Fruit fly (Drosophila melanogaster) whole organism, embryonic: ENCODE results near the gene Dmtn.
A peak's percentile ranks its signal among the peaks of the same experiment; 100 is the strongest.

Experiments
- Atf3 ChIP-seq: fragments of 200-800 bp; sonication (Bioruptor generic); optimal IDR thresholded peaks from 3 replicates; lab custom pipeline; 2016; ENCODE audit warnings: missing biosample characterization, missing genetic modification characterization
- Bteb2 ChIP-seq: fragments of 200-800 bp; sonication (Bioruptor generic); optimal IDR thresholded peaks from 2 replicates; lab custom pipeline; 2016; ENCODE audit warnings: missing biosample characterization, missing genetic modification characterization
- CG10267 ChIP-seq: fragments of 200-800 bp; sonication (Bioruptor generic); optimal IDR thresholded peaks from 2 replicates; lab custom pipeline; 2018; ENCODE audit warnings: missing biosample characterization, mild to moderate bottlenecking, missing genetic modification characterization, moderate library complexity
- CG10543 ChIP-seq: fragments of 200-800 bp; sonication (Bioruptor generic); optimal IDR thresholded peaks from 3 replicates; lab custom pipeline; 2017; ENCODE audit warnings: missing biosample characterization, mild to moderate bottlenecking, missing genetic modification characterization, moderate library complexity
- CG10565 ChIP-seq: fragments of 200-800 bp; sonication (Bioruptor generic); optimal IDR thresholded peaks from 3 replicates; lab custom pipeline; 2016; ENCODE audit warnings: missing biosample characterization, mild to moderate bottlenecking, missing genetic modification characterization
- CG11560 ChIP-seq: fragments of 200-800 bp; sonication (Bioruptor generic); IDR thresholded peaks from 3 replicates; pipeline ENCODE4 v1.3.6; 2022; ENCODE audit warnings: missing biosample characterization, missing genetic modification characterization
- CG11723 ChIP-seq: fragments of 200-800 bp; sonication (Bioruptor generic); optimal IDR thresholded peaks from 2 replicates; lab custom pipeline; 2017; ENCODE audit warnings: missing biosample characterization, mild to moderate bottlenecking, missing genetic modification characterization
- CG12104 ChIP-seq: fragments of 200-800 bp; sonication (Bioruptor generic); optimal IDR thresholded peaks from 3 replicates; lab custom pipeline; 2016; ENCODE audit warnings: missing biosample characterization, missing genetic modification characterization
- CG1233 ChIP-seq: fragments of 200-800 bp; sonication (Bioruptor generic); optimal IDR thresholded peaks from 4 replicates; lab custom pipeline; 2018; ENCODE audit warnings: missing biosample characterization, mild to moderate bottlenecking, missing genetic modification characterization
- CG1792 ChIP-seq: fragments of 200-800 bp; sonication (Bioruptor generic); optimal IDR thresholded peaks from 2 replicates; lab custom pipeline; 2016; ENCODE audit warnings: missing biosample characterization, missing genetic modification characterization
- CG2120 ChIP-seq: fragments of 200-800 bp; sonication (Bioruptor generic); optimal IDR thresholded peaks from 3 replicates; lab custom pipeline; 2016; ENCODE audit warnings: missing biosample characterization, missing genetic modification characterization
- CG8478 ChIP-seq: fragments of >200 bp; optimal IDR thresholded peaks from 2 replicates; lab custom pipeline; 2018
- CG9932 ChIP-seq: fragments of 200-800 bp; sonication (Bioruptor generic); IDR thresholded peaks from 2 replicates; pipeline ENCODE4 v1.3.6; 2022; ENCODE audit warnings: missing biosample characterization, missing genetic modification characterization
- CTCF ChIP-seq: fragments of 200-800 bp; sonication (Bioruptor generic); optimal IDR thresholded peaks from 2 replicates; lab custom pipeline; 2017; ENCODE audit warnings: missing biosample characterization, mild to moderate bottlenecking, missing genetic modification characterization, moderate library complexity
- D ChIP-seq, 2 experiments: fragments of 200-800 bp in 1 of 2; fragments of >200 bp in 1 of 2; sonication (Bioruptor generic) in 1 of 2; optimal IDR thresholded peaks; 2 replicates in 1 of 2; 3 replicates in 1 of 2; lab custom pipeline; 2017; ENCODE audit warnings: mild to moderate bottlenecking in 1 of 2, missing biosample characterization in 1 of 2, missing genetic modification characterization in 1 of 2, missing genetic modification reagents in 1 of 2
- D19B ChIP-seq: fragments of 200-800 bp; sonication (Bioruptor generic); optimal IDR thresholded peaks from 2 replicates; lab custom pipeline; 2017; ENCODE audit warnings: missing biosample characterization, mild to moderate bottlenecking, missing genetic modification characterization
- Dek ChIP-seq: fragments of 200-800 bp; sonication (Bioruptor generic); optimal IDR thresholded peaks from 3 replicates; lab custom pipeline; 2019; ENCODE audit warnings: missing biosample characterization, mild to moderate bottlenecking, missing genetic modification characterization, moderate library complexity
- H15 ChIP-seq: fragments of 200-800 bp; sonication (Bioruptor generic); IDR thresholded peaks from 3 replicates; pipeline ENCODE4 v1.3.6; 2022; ENCODE audit warnings: missing biosample characterization, missing genetic modification characterization
- H2.0 ChIP-seq: fragments of 200-800 bp; sonication (Bioruptor generic); IDR thresholded peaks from 2 replicates; pipeline ENCODE4 v1.3.6; 2022; ENCODE audit warnings: missing biosample characterization, missing genetic modification characterization
- Hand ChIP-seq: fragments of 200-800 bp; sonication (Bioruptor generic); optimal IDR thresholded peaks from 2 replicates; lab custom pipeline; 2017; ENCODE audit warnings: mild to moderate bottlenecking, missing biosample characterization, missing genetic modification reagents, missing genetic modification characterization
- Hr39 ChIP-seq: fragments of >200 bp; optimal IDR thresholded peaks from 2 replicates; lab custom pipeline; 2017
- Med ChIP-seq: fragments of 200-800 bp; sonication (Bioruptor generic); peaks from one replicate; lab custom pipeline; 2016; ENCODE audit warnings: missing biosample characterization, missing genetic modification characterization, mild to moderate bottlenecking, inconsistent platforms, moderate library complexity
- Mrtf ChIP-seq: fragments of 200-800 bp; sonication (Bioruptor generic); IDR thresholded peaks from 3 replicates; pipeline ENCODE4 v1.3.6; 2022; ENCODE audit warnings: missing biosample characterization, missing genetic modification characterization
- NC2β ChIP-seq: fragments of 200-800 bp; sonication (Bioruptor generic); optimal IDR thresholded peaks from 2 replicates; lab custom pipeline; 2016; ENCODE audit warnings: missing biosample characterization, missing genetic modification characterization
- Oli ChIP-seq: fragments of 200-800 bp; sonication (Bioruptor generic); optimal IDR thresholded peaks from 2 replicates; lab custom pipeline; 2018; ENCODE audit warnings: missing biosample characterization, mild to moderate bottlenecking, missing genetic modification characterization, moderate library complexity
- Rx ChIP-seq: fragments of 200-800 bp; sonication (Bioruptor generic); IDR thresholded peaks from 2 replicates; pipeline ENCODE4 v1.3.6; 2022; ENCODE audit warnings: missing biosample characterization, missing genetic modification characterization
- Taf1 ChIP-seq: fragments of 200-800 bp; sonication (Bioruptor generic); IDR thresholded peaks from 2 replicates; pipeline ENCODE4 v1.3.6; 2022; ENCODE audit warnings: missing biosample characterization, missing genetic modification characterization
- Trl ChIP-seq, 3 experiments: fragments of >200 bp in 2 of 3; fragments of 200-800 bp in 1 of 3; sonication (Bioruptor generic) in 1 of 3; optimal IDR thresholded peaks; 2 replicates in 1 of 3; 3 replicates in 2 of 3; lab custom pipeline; 2016 to 2017; ENCODE audit warnings: missing biosample characterization in 1 of 3, missing genetic modification characterization in 1 of 3
- br ChIP-seq: fragments of >200 bp; optimal IDR thresholded peaks from 2 replicates; lab custom pipeline; 2017
- dan ChIP-seq: fragments of 200-800 bp; sonication (Bioruptor generic); IDR thresholded peaks from 2 replicates; pipeline ENCODE4 v1.3.6; 2022; ENCODE audit warnings: missing biosample characterization, missing genetic modification characterization
- dysf ChIP-seq: fragments of 200-800 bp; sonication (Bioruptor generic); IDR thresholded peaks from 3 replicates; pipeline ENCODE4 v1.3.6; 2022; ENCODE audit warnings: missing biosample characterization, missing genetic modification characterization
- esg ChIP-seq: fragments of 200-800 bp; sonication (Bioruptor generic); conservative IDR thresholded peaks from 2 replicates; pipeline ENCODE4 v1.3.6; 2022; ENCODE audit warnings: missing biosample characterization, missing genetic modification characterization
- gem ChIP-seq: fragments of 200-800 bp; sonication (Bioruptor generic); optimal IDR thresholded peaks from 2 replicates; lab custom pipeline; 2019; ENCODE audit warnings: missing biosample characterization, mild to moderate bottlenecking, missing genetic modification characterization, moderate library complexity
- hb ChIP-seq: fragments of 200-800 bp; sonication (Bioruptor generic); IDR thresholded peaks from 3 replicates; pipeline ENCODE4 v1.3.6; 2022; ENCODE audit warnings: missing biosample characterization, missing genetic modification characterization; ENCODE audit not compliant: partially characterized antibody
- insv ChIP-seq, 2 experiments: fragments of 200-800 bp; sonication (Bioruptor generic); optimal IDR thresholded peaks; 3 replicates each; lab custom pipeline; 2016 to 2018; ENCODE audit warnings: missing biosample characterization in 2 of 2, missing genetic modification characterization in 2 of 2
- inv ChIP-seq: fragments of 200-800 bp; sonication (Bioruptor generic); IDR thresholded peaks from 2 replicates; pipeline ENCODE4 v1.3.6; 2022; ENCODE audit warnings: missing biosample characterization, missing genetic modification characterization; ENCODE audit not compliant: partially characterized antibody
- kah ChIP-seq: fragments of 200-800 bp; sonication (Bioruptor generic); optimal IDR thresholded peaks from 2 replicates; lab custom pipeline; 2018; ENCODE audit warnings: missing biosample characterization, mild to moderate bottlenecking, missing genetic modification characterization
- ken ChIP-seq: fragments of 200-800 bp; sonication (Bioruptor generic); IDR thresholded peaks from 3 replicates; pipeline ENCODE4 v1.3.6; 2022; ENCODE audit warnings: missing biosample characterization, missing genetic modification characterization
- luna ChIP-seq: fragments of 200-800 bp; sonication (Bioruptor generic); optimal IDR thresholded peaks from 2 replicates; lab custom pipeline; 2016; ENCODE audit warnings: missing biosample characterization, missing genetic modification characterization
- oc ChIP-seq: fragments of 200-800 bp; sonication (Bioruptor generic); optimal IDR thresholded peaks from 2 replicates; lab custom pipeline; 2018; ENCODE audit warnings: missing biosample characterization, mild to moderate bottlenecking, missing genetic modification characterization, moderate library complexity
- pb ChIP-seq: fragments of 200-800 bp; sonication (Bioruptor generic); optimal IDR thresholded peaks from 3 replicates; lab custom pipeline; 2016; ENCODE audit warnings: missing biosample characterization, missing genetic modification characterization
- pfk ChIP-seq: fragments of 200-800 bp; sonication (Bioruptor generic); optimal IDR thresholded peaks from 2 replicates; lab custom pipeline; 2018; ENCODE audit warnings: missing biosample characterization, mild to moderate bottlenecking, missing genetic modification characterization, moderate library complexity
- pnt ChIP-seq: fragments of 200-800 bp; sonication (Bioruptor generic); optimal IDR thresholded peaks from 3 replicates; lab custom pipeline; 2016; ENCODE audit warnings: missing biosample characterization, missing genetic modification characterization
- ranshi ChIP-seq: fragments of 200-800 bp; sonication (Bioruptor generic); IDR thresholded peaks from 2 replicates; pipeline ENCODE4 v1.3.6; 2022; ENCODE audit warnings: missing biosample characterization, missing genetic modification characterization
- schlank ChIP-seq: fragments of 200-800 bp; sonication (Bioruptor generic); optimal IDR thresholded peaks from 2 replicates; lab custom pipeline; 2018; ENCODE audit warnings: missing biosample characterization, mild to moderate bottlenecking, missing genetic modification characterization
- sna ChIP-seq: fragments of 200-800 bp; sonication (Bioruptor generic); IDR thresholded peaks from 2 replicates; pipeline ENCODE4 v1.3.6; 2022; ENCODE audit warnings: missing biosample characterization, missing genetic modification characterization; ENCODE audit not compliant: partially characterized antibody
- so ChIP-seq: fragments of 200-800 bp; sonication (Bioruptor generic); IDR thresholded peaks from 3 replicates; pipeline ENCODE4 v1.3.6; 2022; ENCODE audit warnings: missing biosample characterization, missing genetic modification characterization
- vnd ChIP-seq: fragments of 200-800 bp; sonication (Bioruptor generic); IDR thresholded peaks from 3 replicates; pipeline ENCODE4 v1.3.6; 2022; ENCODE audit warnings: missing biosample characterization, missing genetic modification characterization; ENCODE audit not compliant: partially characterized antibody
- vvl ChIP-seq: fragments of 200-800 bp; sonication (Bioruptor generic); IDR thresholded peaks from 2 replicates; pipeline ENCODE4 v1.3.6; 2022; ENCODE audit warnings: missing biosample characterization, missing genetic modification characterization

Dmtn gene

dm6 chr3R:6410412-6411225 lies 4.9 kb upstream of the Dmtn start (continued):
- peak; percentile 36 for TF ChIP-seq oc (tag; lab: Kevin White, UChicago)
- TF ChIP-seq CG2120 (GFP tag; lab: Kevin White, UChicago) = peak; percentile 92
- no peak for TF ChIP-seq D (optimal IDR thresholded peaks at IDR 0.05; lab: Kevin White, UChicago)
- TF ChIP-seq D (GFP tag; optimal IDR thresholded peaks at IDR 0.05; lab: Kevin White, UChicago) = peak; percentile 86
- TF ChIP-seq br (lab: Kevin White, UChicago) = no peak
- TF ChIP-seq CG10565 (GFP tag; lab: Kevin White, UChicago) = peak; percentile 10
- TF ChIP-seq luna = no peak
- TF ChIP-seq Atf3 (GFP tag; lab: Kevin White, UChicago) = peak; percentile 53
- TF ChIP-seq sna = no peak
- TF ChIP-seq esg (GFP tag; lab: Robert Waterston, UW) = peak; percentile 64
- TF ChIP-seq CG9932 (GFP tag; lab: Robert Waterston, UW) = peak; percentile 70
- TF ChIP-seq Hand (GFP tag; lab: Kevin White, UChicago) = peak; percentile 88
- TF ChIP-seq pfk (GFP tag; lab: Kevin White, UChicago) = peak; percentile 24
- TF ChIP-seq NC2β (GFP tag; lab: Kevin White, UChicago) = peak; percentile 65
- peak; percentile 90 for TF ChIP-seq Med (GFP tag; lab: Kevin White, UChicago)
- peak; percentile 83 for TF ChIP-seq dysf (GFP tag; lab: Robert Waterston, UW)
- peak; percentile 74 for TF ChIP-seq pnt (GFP tag; lab: Kevin White, UChicago)
- TF ChIP-seq Bteb2 (GFP tag; lab: Kevin White, UChicago) = peak; percentile 73
- TF ChIP-seq Hr39 = no peak
- no peak for TF ChIP-seq vnd (GFP tag; lab: Robert Waterston, UW)
- peak; percentile 67 for TF ChIP-seq CG1792 (GFP tag; lab: Kevin White, UChicago)
- peak; percentile 40; the same call in 1 of the 2 replicates for TF ChIP-seq Rx
- TF ChIP-seq D19B (GFP tag; lab: Kevin White, UChicago) = peak; percentile 80
- TF ChIP-seq schlank (tag; lab: Kevin White, UChicago) = peak; percentile 65
- peak; percentile 88 for TF ChIP-seq CG1233 (GFP tag; lab: Kevin White, UChicago)
- TF ChIP-seq inv = no peak
- TF ChIP-seq dan = no peak
- TF ChIP-seq kah (GFP tag; lab: Kevin White, UChicago) = peak; percentile 61
- peak; percentile 92 for TF ChIP-seq CG12104 (GFP tag; lab: Kevin White, UChicago)
- TF ChIP-seq Oli (tag; lab: Kevin White, UChicago) = peak; percentile 95
- peak; percentile 48 for TF ChIP-seq H2.0 (GFP tag; lab: Robert Waterston, UW)
- peak; percentile 76 for TF ChIP-seq pb
- TF ChIP-seq CG10267 (tag; lab: Kevin White, UChicago) = peak; percentile 83
- TF ChIP-seq insv (GFP tag; optimal IDR thresholded peaks at IDR 0.05; lab: Kevin White, UChicago) = peak in 1 of 2 experiments; percentile 52
- TF ChIP-seq gem (tag; lab: Kevin White, UChicago) = peak; percentile 94
- peak; percentile 69 to 87 for TF ChIP-seq Trl (optimal IDR thresholded peaks at IDR 0.05; lab: Kevin White, UChicago)
- peak; percentile 44 for TF ChIP-seq Trl (GFP tag; optimal IDR thresholded peaks at IDR 0.05; lab: Kevin White, UChicago)
- TF ChIP-seq Mrtf (GFP tag; lab: Robert Waterston, UW) = peak; percentile 66; the same call in 1 of the 3 replicates
- peak; percentile 74; the same call in 2 of the 3 replicates for TF ChIP-seq so (GFP tag; lab: Robert Waterston, UW)
- peak; percentile 79 for TF ChIP-seq CG11723
- TF ChIP-seq CTCF (GFP tag; lab: Kevin White, UChicago) = peak; percentile 54
- no peak for TF ChIP-seq CG8478 (lab: Kevin White, UChicago)
- no peak for TF ChIP-seq hb (GFP tag; lab: Robert Waterston, UW)
- no peak for TF ChIP-seq Taf1 (GFP tag; lab: Robert Waterston, UW)
- TF ChIP-seq ranshi (GFP tag; lab: Robert Waterston, UW) = peak; percentile 68; the same call in 1 of the 2 replicates
- TF ChIP-seq H15 (GFP tag; lab: Robert Waterston, UW) = peak; percentile 45; the same call in 2 of the 3 replicates
- peak; percentile 63 for TF ChIP-seq vvl (GFP tag; lab: Robert Waterston, UW)
- peak; percentile 79 for TF ChIP-seq CG10543 (GFP tag; lab: Kevin White, UChicago)
- TF ChIP-seq ken = peak; percentile 63; the same call in 2 of the 3 replicates
- peak; percentile 60; the same call in 1 of the 3 replicates for TF ChIP-seq CG11560 (tag; lab: Robert Waterston, UW)
- TF ChIP-seq Dek (tag; lab: Kevin White, UChicago) = peak; percentile 81
